Fruit fly (Drosophila melanogaster) whole organism, adult: ENCODE data around the gene cmb.

Experiments used
- CG12768 ChIP-seq: fragments of 200-800 bp; sonication (Bioruptor generic); optimal IDR thresholded peaks from 2 replicates; lab custom pipeline; 2017; ENCODE audit warnings: missing biosample characterization, missing genetic modification characterization, mild to moderate bottlenecking, moderate library complexity, missing genetic modification reagents
- CG14711 ChIP-seq: fragments of 200-800 bp; sonication (Bioruptor generic); optimal IDR thresholded peaks from 2 replicates; lab custom pipeline; 2018; ENCODE audit warnings: missing biosample characterization, mild to moderate bottlenecking, missing genetic modification characterization, moderate library complexity
- CG7045 ChIP-seq: fragments of 200-800 bp; sonication (Bioruptor generic); optimal IDR thresholded peaks from 2 replicates; lab custom pipeline; 2017; ENCODE audit warnings: missing biosample characterization, mild to moderate bottlenecking, missing genetic modification characterization
- cic ChIP-seq: fragments of 200-800 bp; sonication (Bioruptor generic); optimal IDR thresholded peaks from 2 replicates; lab custom pipeline; 2017; ENCODE audit warnings: missing biosample characterization, mild to moderate bottlenecking, missing genetic modification characterization, moderate library complexity
- kay ChIP-seq: fragments of 200-800 bp; sonication (Bioruptor generic); peaks from one replicate; lab custom pipeline; 2016; ENCODE audit warnings: missing biosample characterization, missing genetic modification characterization, borderline replicate concordance
- tj ChIP-seq: fragments of 200-800 bp; sonication (Bioruptor generic); optimal IDR thresholded peaks from 3 replicates; lab custom pipeline; 2017; ENCODE audit warnings: missing biosample characterization, mild to moderate bottlenecking, missing genetic modification characterization, moderate library complexity

- TF ChIP-seq CG14711 (tag; lab: Kevin White, UChicago) (peak; percentile 62), kay (GFP tag; lab: Kevin White, UChicago) (no peak), CG7045 (GFP tag; lab: Kevin White, UChicago) (peak; percentile 76), tj (no peak), cic (no peak), CG12768 (GFP tag; lab: Kevin White, UChicago) (peak; percentile 71)
Measured at dm6 chr3L:13450177-13450793, 7.9 kb downstream of the cmb start, which contains the start of the genes JMJD7 and CG10738.
